Fruit fly (Drosophila melanogaster) Kc167 (cell line): Measurements from ENCODE around the gene Nxf3.

Experiments
- Myc ChIP-seq: fragments of >200 bp; optimal IDR thresholded peaks from 2 replicates; lab custom pipeline; 2017; ENCODE audit warnings: missing external identifiers
- Sin3A ChIP-seq: fragments of >200 bp; optimal IDR thresholded peaks from 2 replicates; lab custom pipeline; 2018; ENCODE audit warnings: missing external identifiers
- h ChIP-seq: fragments of >200 bp; optimal IDR thresholded peaks from 3 replicates; lab custom pipeline; 2018; ENCODE audit warnings: missing external identifiers
- insv ChIP-seq: fragments of >200 bp; optimal IDR thresholded peaks from 3 replicates; lab custom pipeline; 2018; ENCODE audit warnings: missing external identifiers
- psq ChIP-seq: fragments of >200 bp; optimal IDR thresholded peaks from 2 replicates; lab custom pipeline; 2017; ENCODE audit warnings: missing external identifiers
- ttk ChIP-seq: sonication (Bioruptor generic); optimal IDR thresholded peaks from 2 replicates; lab custom pipeline; 2017; ENCODE audit warnings: missing external identifiers

Nxf3 gene

dm6 chr3L:13973377-13974111 lies 8.5 kb downstream of the Nxf3 start, which contains the start of the genes CG13738 and Hsc70-1:
TSS of gene CG13738 (minus strand) at chr3L:13973477.
TSS of gene Hsc70-1 (plus strand) at chr3L:13974061.
- TF ChIP-seq h (lab: Kevin White, UChicago): no peak
- TF ChIP-seq psq (lab: Kevin White, UChicago): no peak
- no peak for TF ChIP-seq ttk (lab: Kevin White, UChicago)
- no peak for TF ChIP-seq Sin3A (lab: Kevin White, UChicago)
- no peak for TF ChIP-seq insv (lab: Kevin White, UChicago)
- no peak for TF ChIP-seq Myc (lab: Kevin White, UChicago)

dm6 chr3L:13982516-13982915 lies 17.5 kb downstream of the Nxf3 start:
- TF ChIP-seq psq (lab: Kevin White, UChicago): no peak
- TF ChIP-seq Myc (lab: Kevin White, UChicago): no peak
- TF ChIP-seq ttk (lab: Kevin White, UChicago): no peak
- no peak for TF ChIP-seq Sin3A (lab: Kevin White, UChicago)
- TF ChIP-seq h (lab: Kevin White, UChicago): no peak
- no peak for TF ChIP-seq insv (lab: Kevin White, UChicago)

dm6 chr3L:13986330-13986729 lies 21.3 kb downstream of the Nxf3 start, which contains the start of gene CG17362:
TSS of gene CG17362 (plus strand) at chr3L:13986620.
- TF ChIP-seq Sin3A (lab: Kevin White, UChicago) (no peak), h (lab: Kevin White, UChicago) (no peak)

- no peak for TF ChIP-seq ttk (lab: Kevin White, UChicago)
- TF ChIP-seq Myc (lab: Kevin White, UChicago): no peak
- TF ChIP-seq insv (lab: Kevin White, UChicago): no peak
- TF ChIP-seq h (lab: Kevin White, UChicago): no peak
- TF ChIP-seq psq (lab: Kevin White, UChicago): no peak
- no peak for TF ChIP-seq Sin3A (lab: Kevin White, UChicago)
Observed at dm6 chr3L:13987578-13987977, 22.6 kb downstream of the Nxf3 start, which contains the start of gene CG9040. TSS of gene CG9040 (plus strand) at chr3L:13987878.

- no peak for TF ChIP-seq h (lab: Kevin White, UChicago)
- TF ChIP-seq ttk (lab: Kevin White, UChicago): no peak
- TF ChIP-seq insv (lab: Kevin White, UChicago): no peak
- no peak for TF ChIP-seq Myc (lab: Kevin White, UChicago)
- TF ChIP-seq psq (lab: Kevin White, UChicago): no peak
- no peak for TF ChIP-seq Sin3A (lab: Kevin White, UChicago)
Observed at dm6 chr3L:13991314-13991713, 26.3 kb downstream of the Nxf3 start.

DNA sequence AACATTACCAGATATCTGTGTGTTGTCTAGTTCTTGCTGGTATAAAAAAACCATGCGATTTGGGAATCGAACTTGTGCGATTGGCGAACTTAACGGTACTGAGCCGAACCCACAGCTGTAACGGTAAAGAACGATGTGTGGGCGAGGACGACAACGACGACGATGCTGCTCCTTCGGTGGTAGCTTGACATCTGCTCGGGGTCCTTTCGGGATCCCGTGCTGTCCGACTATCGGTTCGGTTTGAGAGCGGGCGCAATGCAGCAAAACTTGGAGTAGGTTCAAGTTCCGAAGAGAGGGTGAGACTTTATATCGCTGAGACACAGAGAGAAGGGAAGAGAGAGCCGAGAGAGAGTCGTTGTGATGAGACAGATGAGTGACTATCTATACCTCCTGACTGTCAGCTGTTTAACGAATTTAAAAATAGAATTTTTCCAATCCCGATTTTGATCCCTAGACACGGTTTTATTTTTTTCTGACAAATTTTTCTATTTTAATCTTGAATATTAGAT lies 28.3 kb downstream of the Nxf3 start, which contains the start of gene CG17364:
CG17364 (minus strand) TSS at position 168 of the 509 bp plus-strand sequence.
- TF ChIP-seq Myc (lab: Kevin White, UChicago) (no peak), insv (lab: Kevin White, UChicago) (no peak), ttk (lab: Kevin White, UChicago) (no peak), h (lab: Kevin White, UChicago) (no peak), Sin3A (lab: Kevin White, UChicago) (no peak), psq (lab: Kevin White, UChicago) (no peak)

dm6 chr3L:13993742-13994719 lies 29.0 kb downstream of the Nxf3 start, which contains the start of gene CtsK1:
TSS of gene CtsK1 (plus strand) at chr3L:13994231.
- no peak for TF ChIP-seq h (lab: Kevin White, UChicago)
- TF ChIP-seq Sin3A (lab: Kevin White, UChicago): no peak
- TF ChIP-seq ttk (lab: Kevin White, UChicago): no peak
- TF ChIP-seq insv (lab: Kevin White, UChicago): no peak
- TF ChIP-seq psq (lab: Kevin White, UChicago): no peak
- no peak for TF ChIP-seq Myc (lab: Kevin White, UChicago)

DNA sequence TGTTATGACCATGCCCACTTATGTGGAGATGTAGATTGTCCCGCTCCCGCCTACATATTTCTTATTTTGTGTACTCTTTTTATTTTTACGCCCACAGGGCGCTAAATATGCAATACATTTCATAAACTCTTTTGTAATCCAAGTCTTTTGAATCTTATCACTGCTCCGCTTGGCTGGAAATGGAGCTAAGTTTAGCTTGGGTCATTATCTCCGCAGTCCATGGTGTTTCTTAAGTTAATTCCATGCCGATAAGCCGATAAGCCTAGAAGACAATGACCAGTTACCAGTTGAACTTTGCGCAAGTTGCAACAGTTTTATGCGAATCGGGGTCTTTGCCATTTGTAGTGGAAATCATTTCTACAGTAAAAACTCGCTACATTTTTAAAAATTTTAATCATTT lies 31.4 kb downstream of the Nxf3 start:
- TF ChIP-seq Sin3A (lab: Kevin White, UChicago): no peak
- no peak for TF ChIP-seq ttk (lab: Kevin White, UChicago)
- no peak for TF ChIP-seq h (lab: Kevin White, UChicago)
- no peak for TF ChIP-seq Myc (lab: Kevin White, UChicago)
- no peak for TF ChIP-seq psq (lab: Kevin White, UChicago)
- no peak for TF ChIP-seq insv (lab: Kevin White, UChicago)

- TF ChIP-seq insv (lab: Kevin White, UChicago) (no peak), ttk (lab: Kevin White, UChicago) (no peak), Myc (lab: Kevin White, UChicago) (no peak), Sin3A (lab: Kevin White, UChicago) (no peak), h (lab: Kevin White, UChicago) (no peak), psq (lab: Kevin White, UChicago) (no peak)
Observed at dm6 chr3L:13996992-13997391, 32.0 kb downstream of the Nxf3 start, which contains the start of gene CG17361. TSS of gene CG17361 (plus strand) at chr3L:13997191.

dm6 chr3L:13999204-13999603 lies 34.2 kb downstream of the Nxf3 start, which contains the start of gene CG17359:
TSS of gene CG17359 (minus strand) at chr3L:13999251.
- TF ChIP-seq Sin3A (lab: Kevin White, UChicago) (no peak), ttk (lab: Kevin White, UChicago) (no peak), psq (lab: Kevin White, UChicago) (no peak), h (lab: Kevin White, UChicago) (no peak), insv (lab: Kevin White, UChicago) (no peak), Myc (lab: Kevin White, UChicago) (no peak)
